Fruit fly (Drosophila melanogaster) whole organism, embryonic: ENCODE results near the gene mTTF.

ENCODE experiments used
- Atf-2 ChIP-seq: fragments of 200-800 bp; sonication (Bioruptor generic); optimal IDR thresholded peaks from 2 replicates; lab custom pipeline; 2016; ENCODE audit warnings: missing biosample characterization, missing genetic modification characterization
- Awh ChIP-seq: fragments of 200-800 bp; sonication (Bioruptor generic); IDR thresholded peaks from 2 replicates; pipeline ENCODE4, ENCODE4 v1.3.6; 2022; ENCODE audit warnings: missing biosample characterization, missing genetic modification characterization
- CG10979 ChIP-seq: fragments of 200-800 bp; sonication (Bioruptor generic); optimal IDR thresholded peaks from 2 replicates; lab custom pipeline; 2018; ENCODE audit warnings: missing biosample characterization, mild to moderate bottlenecking, missing genetic modification characterization, moderate library complexity
- CG12391 ChIP-seq: fragments of 200-800 bp; sonication (Bioruptor generic); optimal IDR thresholded peaks from 3 replicates; lab custom pipeline; 2018; ENCODE audit warnings: missing biosample characterization, mild to moderate bottlenecking, missing genetic modification characterization, moderate library complexity
- CG13894 ChIP-seq: fragments of 200-800 bp; sonication (Bioruptor generic); optimal IDR thresholded peaks from 3 replicates; lab custom pipeline; 2018; ENCODE audit warnings: missing biosample characterization, mild to moderate bottlenecking, missing genetic modification characterization, moderate library complexity
- CG14014 ChIP-seq: fragments of 200-800 bp; sonication (Bioruptor generic); IDR thresholded peaks from 2 replicates; pipeline ENCODE4 v1.3.6; 2022; ENCODE audit warnings: missing biosample characterization, missing genetic modification characterization
- CG14710 ChIP-seq: fragments of 200-800 bp; sonication (Bioruptor generic); optimal IDR thresholded peaks from 3 replicates; lab custom pipeline; 2019; ENCODE audit warnings: missing biosample characterization, mild to moderate bottlenecking, missing genetic modification characterization, moderate library complexity
- CG15696 ChIP-seq: fragments of 200-800 bp; sonication (Bioruptor generic); optimal IDR thresholded peaks from 2 replicates; lab custom pipeline; 2019; ENCODE audit warnings: missing biosample characterization, mild to moderate bottlenecking, missing genetic modification characterization, moderate library complexity
- CG1602 ChIP-seq: fragments of 200-800 bp; sonication (Bioruptor generic); optimal IDR thresholded peaks from 3 replicates; lab custom pipeline; 2016; ENCODE audit warnings: missing biosample characterization, missing genetic modification characterization
- CG16815 ChIP-seq: fragments of 200-800 bp; sonication (Bioruptor generic); optimal IDR thresholded peaks from 3 replicates; lab custom pipeline; 2017; ENCODE audit warnings: missing biosample characterization, mild to moderate bottlenecking, missing genetic modification characterization
- CG17328 ChIP-seq: fragments of 200-800 bp; sonication (Bioruptor generic); IDR thresholded peaks from 2 replicates; pipeline ENCODE4 v1.3.6; 2022; ENCODE audit warnings: missing biosample characterization, missing genetic modification characterization
- CG17359 ChIP-seq: fragments of 200-800 bp; sonication (Bioruptor generic); optimal IDR thresholded peaks from 3 replicates; lab custom pipeline; 2018; ENCODE audit warnings: missing biosample characterization, mild to moderate bottlenecking, missing genetic modification characterization, moderate library complexity
- CG17385 ChIP-seq: fragments of 200-800 bp; sonication (Bioruptor generic); optimal IDR thresholded peaks from 3 replicates; lab custom pipeline; 2018; ENCODE audit warnings: missing biosample characterization, mild to moderate bottlenecking, missing genetic modification characterization
- CG17829 ChIP-seq: fragments of 200-800 bp; optimal IDR thresholded peaks from 2 replicates; lab custom pipeline; 2019; ENCODE audit warnings: missing biosample characterization, mild to moderate bottlenecking, missing genetic modification characterization, moderate library complexity
- CG30431 ChIP-seq: fragments of 200-800 bp; sonication (Bioruptor generic); optimal IDR thresholded peaks from 2 replicates; lab custom pipeline; 2017; ENCODE audit warnings: missing biosample characterization, missing genetic modification characterization
- CG31441 ChIP-seq: fragments of 200-800 bp; sonication (Bioruptor generic); IDR thresholded peaks from 2 replicates; pipeline ENCODE4 v1.3.6; 2022; ENCODE audit warnings: missing biosample characterization, missing genetic modification characterization
- CG4404 ChIP-seq: fragments of 200-800 bp; sonication (Bioruptor generic); IDR thresholded peaks from 2 replicates; pipeline ENCODE4 v1.3.6; 2022; ENCODE audit warnings: missing biosample characterization, missing genetic modification characterization
- CG4424 ChIP-seq: fragments of 200-800 bp; sonication (Bioruptor generic); optimal IDR thresholded peaks from 3 replicates; lab custom pipeline; 2016; ENCODE audit warnings: missing biosample characterization, missing genetic modification characterization
- CG6254 ChIP-seq: fragments of 200-800 bp; sonication (Bioruptor generic); optimal IDR thresholded peaks from 3 replicates; lab custom pipeline; 2017; ENCODE audit warnings: mild to moderate bottlenecking, missing biosample characterization, missing genetic modification reagents, missing genetic modification characterization
- CG7839 ChIP-seq: fragments of 200-800 bp; sonication (Bioruptor generic); optimal IDR thresholded peaks from 3 replicates; lab custom pipeline; 2018; ENCODE audit warnings: missing biosample characterization, mild to moderate bottlenecking, missing genetic modification characterization, moderate library complexity
- CG8388 ChIP-seq: fragments of 200-800 bp; sonication (Bioruptor generic); optimal IDR thresholded peaks from 2 replicates; lab custom pipeline; 2019; ENCODE audit warnings: missing biosample characterization, mild to moderate bottlenecking, missing genetic modification characterization, moderate library complexity
- CG8765 ChIP-seq: fragments of 200-800 bp; sonication (Bioruptor generic); IDR thresholded peaks from 2 replicates; pipeline ENCODE4 v1.3.6; 2022; ENCODE audit warnings: missing biosample characterization, missing genetic modification characterization
- CoRest ChIP-seq: fragments of 200-800 bp; sonication (Bioruptor generic); optimal IDR thresholded peaks from 3 replicates; lab custom pipeline; 2018; ENCODE audit warnings: missing biosample characterization, mild to moderate bottlenecking, missing genetic modification characterization, moderate library complexity
- Dip2 ChIP-seq: fragments of 200-800 bp; sonication (Bioruptor generic); IDR thresholded peaks from 2 replicates; pipeline ENCODE4 v1.3.6; 2022; ENCODE audit warnings: missing biosample characterization, missing genetic modification characterization
- Doc2 ChIP-seq: fragments of 200-800 bp; sonication (Bioruptor generic); IDR thresholded peaks from 2 replicates; pipeline ENCODE4 v1.3.6; 2022; ENCODE audit warnings: missing biosample characterization, missing genetic modification characterization
- Ets65A ChIP-seq: fragments of 200-800 bp; sonication (Bioruptor generic); peaks from one replicate; lab custom pipeline; 2016; ENCODE audit warnings: missing biosample characterization, missing genetic modification characterization
- Med ChIP-seq: fragments of 200-800 bp; sonication (Bioruptor generic); peaks from one replicate; lab custom pipeline; 2016; ENCODE audit warnings: missing biosample characterization, missing genetic modification characterization, mild to moderate bottlenecking, inconsistent platforms, moderate library complexity
- NFAT ChIP-seq: fragments of 200-800 bp; sonication (Bioruptor generic); IDR thresholded peaks from 2 replicates; pipeline ENCODE4 v1.3.6; 2022; ENCODE audit warnings: missing biosample characterization, missing genetic modification characterization
- Poxn ChIP-seq: fragments of 200-800 bp; sonication (Bioruptor generic); IDR thresholded peaks from 2 replicates; pipeline ENCODE4 v1.3.6; 2022; ENCODE audit warnings: missing biosample characterization, missing genetic modification characterization
- Ptx1 ChIP-seq: fragments of 200-800 bp; sonication (Bioruptor generic); IDR thresholded peaks from 2 replicates; pipeline ENCODE4 v1.3.6; 2022; ENCODE audit warnings: missing biosample characterization, missing genetic modification characterization
- Ssrp ChIP-seq: fragments of 200-800 bp; sonication (Bioruptor generic); optimal IDR thresholded peaks from 2 replicates; lab custom pipeline; 2018; ENCODE audit warnings: missing biosample characterization, mild to moderate bottlenecking, missing genetic modification characterization, moderate library complexity
- Usf ChIP-seq: fragments of 200-800 bp; sonication (Bioruptor generic); optimal IDR thresholded peaks from 2 replicates; lab custom pipeline; 2017; ENCODE audit warnings: missing genotype, missing biosample characterization, missing genetic modification characterization
- bsh ChIP-seq, 2 experiments: fragments of 200-800 bp; sonication (Bioruptor generic); optimal IDR thresholded peaks; 2 replicates each; lab custom pipeline; 2017 to 2018; ENCODE audit warnings: mild to moderate bottlenecking in 2 of 2, missing biosample characterization in 2 of 2, missing genetic modification characterization in 2 of 2, moderate library complexity in 1 of 2
- cad ChIP-seq: fragments of >200 bp; optimal IDR thresholded peaks from 2 replicates; lab custom pipeline; 2017; ENCODE audit warnings: missing biosample characterization, missing genetic modification characterization
- chif ChIP-seq, 2 experiments: fragments of 200-800 bp; sonication (Bioruptor generic); optimal IDR thresholded peaks; 3 replicates each; lab custom pipeline; 2016; ENCODE audit warnings: missing biosample characterization in 2 of 2, missing genetic modification characterization in 2 of 2
- corto ChIP-seq: fragments of 200-800 bp; sonication (Bioruptor generic); optimal IDR thresholded peaks from 2 replicates; lab custom pipeline; 2016; ENCODE audit warnings: missing biosample characterization, mild to moderate bottlenecking, missing genetic modification characterization, moderate library complexity
- crol ChIP-seq: fragments of 200-800 bp; sonication (Bioruptor generic); IDR thresholded peaks from 2 replicates; pipeline ENCODE4 v1.3.6; 2022; ENCODE audit warnings: missing biosample characterization, missing genetic modification characterization
- dan ChIP-seq: fragments of 200-800 bp; sonication (Bioruptor generic); IDR thresholded peaks from 2 replicates; pipeline ENCODE4 v1.3.6; 2022; ENCODE audit warnings: missing biosample characterization, missing genetic modification characterization
- dati ChIP-seq: fragments of 200-800 bp; sonication (Bioruptor generic); IDR thresholded peaks from 2 replicates; pipeline ENCODE4 v1.3.6; 2022; ENCODE audit warnings: missing biosample characterization, missing genetic modification characterization
- dysf ChIP-seq: fragments of 200-800 bp; sonication (Bioruptor generic); IDR thresholded peaks from 3 replicates; pipeline ENCODE4 v1.3.6; 2022; ENCODE audit warnings: missing biosample characterization, missing genetic modification characterization
- gro ChIP-seq: fragments of 200-800 bp; sonication (Bioruptor generic); optimal IDR thresholded peaks from 2 replicates; lab custom pipeline; 2016; ENCODE audit warnings: missing biosample characterization, missing genetic modification characterization
- hkb ChIP-seq, 2 experiments: fragments of 200-800 bp in 1 of 2; fragments of >200 bp in 1 of 2; sonication (Bioruptor generic) in 1 of 2; IDR thresholded peaks in 1 of 2; optimal IDR thresholded peaks in 1 of 2; 2 replicates each; pipeline versions ENCODE4 v1.3.6 to Lab custom; 2017 to 2022; ENCODE audit warnings: missing biosample characterization in 1 of 2, missing genetic modification characterization in 1 of 2
- lbe ChIP-seq: fragments of 200-800 bp; sonication (Bioruptor generic); optimal IDR thresholded peaks from 2 replicates; lab custom pipeline; 2016; ENCODE audit warnings: missing biosample characterization, mild to moderate bottlenecking, missing genetic modification characterization
- lola ChIP-seq, 3 experiments: fragments of >200 bp in 2 of 3; fragments of 200-800 bp in 1 of 3; sonication (Bioruptor generic) in 1 of 3; optimal IDR thresholded peaks; 2 replicates each; lab custom pipeline; 2017 to 2019; ENCODE audit warnings: missing biosample characterization in 3 of 3, missing genetic modification characterization in 3 of 3, mild to moderate bottlenecking in 1 of 3, moderate library complexity in 1 of 3
- odd ChIP-seq: fragments of 200-800 bp; sonication (Bioruptor generic); optimal IDR thresholded peaks from 2 replicates; lab custom pipeline; 2017; ENCODE audit warnings: missing biosample characterization, mild to moderate bottlenecking, missing genetic modification characterization
- org-1 ChIP-seq: fragments of 200-800 bp; sonication (Bioruptor generic); optimal IDR thresholded peaks from 2 replicates; lab custom pipeline; 2017; ENCODE audit warnings: missing biosample characterization, missing genetic modification characterization
- prd ChIP-seq, 3 experiments: fragments of >200 bp in 2 of 3; fragments of 200-800 bp in 1 of 3; sonication (Bioruptor generic) in 1 of 3; optimal IDR thresholded peaks in 2 of 3; IDR thresholded peaks in 1 of 3; 2 replicates in 2 of 3; 3 replicates in 1 of 3; pipeline versions ENCODE4 v1.3.6 to Lab custom; 2017 to 2022; ENCODE audit warnings: missing biosample characterization in 1 of 3, missing genetic modification characterization in 1 of 3
- pum ChIP-seq: fragments of 200-800 bp; sonication (Bioruptor generic); optimal IDR thresholded peaks from 2 replicates; lab custom pipeline; 2016; ENCODE audit warnings: missing biosample characterization, missing genetic modification characterization
- ranshi ChIP-seq: fragments of 200-800 bp; sonication (Bioruptor generic); IDR thresholded peaks from 2 replicates; pipeline ENCODE4 v1.3.6; 2022; ENCODE audit warnings: missing biosample characterization, missing genetic modification characterization
- sens ChIP-seq: fragments of 200-800 bp; sonication (Bioruptor generic); peaks from one replicate; lab custom pipeline; 2016; ENCODE audit warnings: missing biosample characterization, missing genetic modification characterization

The mTTF gene

dm6 chr2L:14386522-14386921, 37.9 kb upstream of the mTTF start (continued):
- TF ChIP-seq corto (peak; percentile 93), bsh (GFP tag; optimal IDR thresholded peaks at IDR 0.05; lab: Kevin White, UChicago) (peak; percentile 38 to 81), CG12391 (tag; lab: Kevin White, UChicago) (peak; percentile 7), dati (GFP tag; lab: Robert Waterston, UW) (no peak), CG8388 (GFP tag; lab: Kevin White, UChicago) (peak; percentile 5), Poxn (GFP tag; lab: Robert Waterston, UW) (no peak), CG10979 (peak; percentile 43), Atf-2 (no peak), Ssrp (tag; lab: Kevin White, UChicago) (peak; percentile 2), CG31441 (GFP tag; lab: Robert Waterston, UW) (peak; percentile 33; the same call in 1 of the 2 replicates), Ptx1 (GFP tag; lab: Robert Waterston, UW) (0 out of 2 replicates have a peak, but pooled peaks have one; percentile 24), NFAT (no peak), CG14014 (GFP tag; lab: Robert Waterston, UW) (no peak), CG17385 (GFP tag; lab: Kevin White, UChicago) (no peak), cad (GFP tag; lab: Kevin White, UChicago) (no peak), lola (GFP tag; optimal IDR thresholded peaks at IDR 0.05; lab: Kevin White, UChicago) (peak in 1 of 3 experiments; percentile 41), dysf (GFP tag; lab: Robert Waterston, UW) (no peak), CG4404 (GFP tag; lab: Robert Waterston, UW) (peak; percentile 51), chif (GFP tag; optimal IDR thresholded peaks at IDR 0.05; lab: Kevin White, UChicago) (peak; percentile 15 to 29), gro (GFP tag; lab: Kevin White, UChicago) (no peak), CG17829 (peak; percentile 18), CG16815 (GFP tag; lab: Kevin White, UChicago) (peak; percentile 9), CG15696 (tag; lab: Kevin White, UChicago) (peak; percentile 60), Doc2 (GFP tag; lab: Robert Waterston, UW) (no peak), crol (GFP tag; lab: Robert Waterston, UW) (no peak), CG13894 (tag; lab: Kevin White, UChicago) (no peak), Ets65A (GFP tag; lab: Kevin White, UChicago) (peak; percentile 55), org-1 (GFP tag; lab: Kevin White, UChicago) (no peak), prd (optimal IDR thresholded peaks at IDR 0.05; lab: Kevin White, UChicago) (no peak), prd (GFP tag; IDR thresholded peaks at IDR 0.05; lab: Robert Waterston, UW) (peak; percentile 61), lbe (GFP tag; lab: Kevin White, UChicago) (peak; percentile 93), ranshi (GFP tag; lab: Robert Waterston, UW) (peak; percentile 32; the same call in 1 of the 2 replicates), CG8765 (GFP tag; lab: Robert Waterston, UW) (0 out of 2 replicates have a peak, but pooled peaks have one; percentile 14), dan (GFP tag; lab: Robert Waterston, UW) (0 out of 2 replicates have a peak, but pooled peaks have one; percentile 16), CoRest (tag; lab: Kevin White, UChicago) (no peak), CG4424 (GFP tag; lab: Kevin White, UChicago) (peak; percentile 21), Usf (GFP tag; lab: Kevin White, UChicago) (no peak), CG30431 (peak; percentile 3), odd (no peak), CG7839 (tag; lab: Kevin White, UChicago) (peak; percentile 16), CG17328 (GFP tag; lab: Robert Waterston, UW) (peak; percentile 26; the same call in 1 of the 2 replicates), CG17359 (tag; lab: Kevin White, UChicago) (peak; percentile 19), CG14710 (tag; lab: Kevin White, UChicago) (peak; percentile 36), CG1602 (GFP tag; lab: Kevin White, UChicago) (peak; percentile 5), Med (GFP tag; lab: Kevin White, UChicago) (peak; percentile 69), hkb (optimal IDR thresholded peaks at IDR 0.05; lab: Kevin White, UChicago) (no peak), hkb (GFP tag; IDR thresholded peaks at IDR 0.05; lab: Robert Waterston, UW) (0 out of 2 replicates have a peak, but pooled peaks have one; percentile 11), pum (peak; percentile 16), sens (GFP tag; lab: Kevin White, UChicago) (peak; percentile 61), CG6254 (GFP tag; lab: Kevin White, UChicago) (peak; percentile 8), Dip2 (GFP tag; lab: Robert Waterston, UW) (no peak), Awh (GFP tag; lab: Robert Waterston, UW) (peak; percentile 30; the same call in 1 of the 2 replicates)
